Worm (Caenorhabditis elegans): Measurements from ENCODE around the gene Y71H2AM.25.

- no peak for TF ChIP-seq hlh-30 (tag; optimal IDR thresholded peaks at IDR 0.05; ENCODE audit: insufficient read depth)
- TF ChIP-seq ceh-9 (tag; optimal IDR thresholded peaks at IDR 0.05), result no peak
- no peak for TF ChIP-seq T23F11.4 (GFP tag; optimal IDR thresholded peaks at IDR 0.05)
- TF ChIP-seq nhr-11 (tag; optimal IDR thresholded peaks at IDR 0.05), result no peak
- TF ChIP-seq pha-4 (tag; optimal IDR thresholded peaks at IDR 0.05), result no peak
These were observed 24.5 kb downstream of the Y71H2AM.25 start, which contains the start of gene Y71H2AM.1 for ce11 chrIII:2826770-2827169.

All from whole organism, late embryonic.